Fruit fly (Drosophila melanogaster) whole organism, embryonic: ENCODE data around the gene CG4328.

Source experiments
- Antp ChIP-seq: fragments of 200-800 bp; sonication (Bioruptor generic); optimal IDR thresholded peaks from 3 replicates; lab custom pipeline; 2016; ENCODE audit warnings: missing biosample characterization, missing genetic modification characterization
- CG10979 ChIP-seq: fragments of 200-800 bp; sonication (Bioruptor generic); optimal IDR thresholded peaks from 2 replicates; lab custom pipeline; 2018; ENCODE audit warnings: missing biosample characterization, mild to moderate bottlenecking, missing genetic modification characterization, moderate library complexity
- CG11504 ChIP-seq: fragments of 200-800 bp; sonication (Bioruptor generic); optimal IDR thresholded peaks from 3 replicates; lab custom pipeline; 2019; ENCODE audit warnings: missing biosample characterization, mild to moderate bottlenecking, missing genetic modification characterization, moderate library complexity
- CG12744 ChIP-seq: fragments of 200-800 bp; sonication (Bioruptor generic); optimal IDR thresholded peaks from 2 replicates; lab custom pipeline; 2016; ENCODE audit warnings: missing biosample characterization, missing genetic modification characterization
- CG13424 ChIP-seq: fragments of 200-800 bp; sonication (Bioruptor generic); optimal IDR thresholded peaks from 2 replicates; lab custom pipeline; 2019; ENCODE audit warnings: missing biosample characterization, mild to moderate bottlenecking, missing genetic modification characterization, moderate library complexity
- CG13775 ChIP-seq: fragments of 200-800 bp; sonication (Bioruptor generic); optimal IDR thresholded peaks from 3 replicates; lab custom pipeline; 2017; ENCODE audit warnings: missing biosample characterization, mild to moderate bottlenecking, missing genetic modification characterization
- CG1603 ChIP-seq: fragments of 200-800 bp; sonication (Bioruptor generic); optimal IDR thresholded peaks from 2 replicates; lab custom pipeline; 2019; ENCODE audit warnings: missing biosample characterization, mild to moderate bottlenecking, missing genetic modification characterization, moderate library complexity
- CG18476 ChIP-seq: fragments of 200-800 bp; sonication (Bioruptor generic); optimal IDR thresholded peaks from 2 replicates; lab custom pipeline; 2016; ENCODE audit warnings: missing biosample characterization, mild to moderate bottlenecking, missing genetic modification characterization
- CG18599 ChIP-seq: fragments of 200-800 bp; sonication (Bioruptor generic); optimal IDR thresholded peaks from 3 replicates; lab custom pipeline; 2017; ENCODE audit warnings: missing biosample characterization, missing genetic modification characterization, mild to moderate bottlenecking, moderate library complexity, missing genetic modification reagents
- CG2712 ChIP-seq: fragments of 200-800 bp; optimal IDR thresholded peaks from 3 replicates; lab custom pipeline; 2019; ENCODE audit warnings: missing biosample characterization, mild to moderate bottlenecking, missing genetic modification characterization, moderate library complexity
- CG33213 ChIP-seq: fragments of 200-800 bp; sonication (Bioruptor generic); optimal IDR thresholded peaks from 3 replicates; lab custom pipeline; 2016; ENCODE audit warnings: missing biosample characterization, missing genetic modification characterization
- CG4404 ChIP-seq: fragments of 200-800 bp; sonication (Bioruptor generic); IDR thresholded peaks from 2 replicates; pipeline ENCODE4 v1.3.6; 2022; ENCODE audit warnings: missing biosample characterization, missing genetic modification characterization
- CG4707 ChIP-seq: fragments of 200-800 bp; sonication (Bioruptor generic); optimal IDR thresholded peaks from 2 replicates; lab custom pipeline; 2018; ENCODE audit warnings: missing biosample characterization, mild to moderate bottlenecking, missing genetic modification characterization, moderate library complexity
- CG6683 ChIP-seq: fragments of 200-800 bp; sonication (Bioruptor generic); optimal IDR thresholded peaks from 2 replicates; lab custom pipeline; 2017; ENCODE audit warnings: missing biosample characterization, mild to moderate bottlenecking, missing genetic modification characterization, missing genetic modification reagents
- CG7786 ChIP-seq: fragments of 200-800 bp; sonication (Bioruptor generic); optimal IDR thresholded peaks from 2 replicates; lab custom pipeline; 2016; ENCODE audit warnings: missing biosample characterization, missing genetic modification characterization
- CG7839 ChIP-seq: fragments of 200-800 bp; sonication (Bioruptor generic); optimal IDR thresholded peaks from 3 replicates; lab custom pipeline; 2018; ENCODE audit warnings: missing biosample characterization, mild to moderate bottlenecking, missing genetic modification characterization, moderate library complexity
- CG7987 ChIP-seq: fragments of 200-800 bp; sonication (Bioruptor generic); optimal IDR thresholded peaks from 2 replicates; lab custom pipeline; 2018; ENCODE audit warnings: missing biosample characterization, mild to moderate bottlenecking, missing genetic modification characterization, moderate library complexity
- D19A ChIP-seq: fragments of 200-800 bp; optimal IDR thresholded peaks from 3 replicates; lab custom pipeline; 2019; ENCODE audit warnings: missing biosample characterization, mild to moderate bottlenecking, missing genetic modification characterization, moderate library complexity
- Dll ChIP-seq: fragments of 200-800 bp; sonication (Bioruptor generic); IDR thresholded peaks from 4 replicates; pipeline ENCODE4 v1.3.6; 2022; ENCODE audit warnings: missing biosample characterization, missing genetic modification characterization; ENCODE audit not compliant: partially characterized antibody
- Dp ChIP-seq: fragments of 200-800 bp; sonication (Bioruptor generic); optimal IDR thresholded peaks from 2 replicates; lab custom pipeline; 2018; ENCODE audit warnings: missing biosample characterization, mild to moderate bottlenecking, missing genetic modification characterization, moderate library complexity
- Fer2 ChIP-seq: fragments of 200-800 bp; sonication (Bioruptor generic); optimal IDR thresholded peaks from 2 replicates; lab custom pipeline; 2018; ENCODE audit warnings: missing biosample characterization, mild to moderate bottlenecking, missing genetic modification characterization, moderate library complexity
- HHEX ChIP-seq: fragments of 200-800 bp; sonication (Bioruptor generic); optimal IDR thresholded peaks from 3 replicates; lab custom pipeline; 2017; ENCODE audit warnings: missing biosample characterization, mild to moderate bottlenecking, missing genetic modification characterization, missing genetic modification reagents
- HLH54F ChIP-seq: fragments of 200-800 bp; sonication (Bioruptor generic); optimal IDR thresholded peaks from 3 replicates; lab custom pipeline; 2016; ENCODE audit warnings: missing biosample characterization, missing genetic modification characterization
- Hr3 ChIP-seq: fragments of 200-800 bp; sonication (Bioruptor generic); optimal IDR thresholded peaks from 3 replicates; lab custom pipeline; 2016; ENCODE audit warnings: missing biosample characterization, missing genetic modification characterization
- Hr78 ChIP-seq, 2 experiments: fragments of 200-800 bp in 1 of 2; fragments of >200 bp in 1 of 2; sonication (Bioruptor generic) in 1 of 2; optimal IDR thresholded peaks; 2 replicates each; lab custom pipeline; 2017 to 2019; ENCODE audit warnings: missing biosample characterization in 2 of 2, missing genetic modification characterization in 2 of 2, mild to moderate bottlenecking in 1 of 2, moderate library complexity in 1 of 2
- Mad ChIP-seq: fragments of 200-800 bp; sonication (Bioruptor generic); optimal IDR thresholded peaks from 2 replicates; lab custom pipeline; 2016; ENCODE audit warnings: missing biosample characterization, missing genetic modification characterization
- Mes4 ChIP-seq: fragments of 200-800 bp; sonication (Bioruptor generic); optimal IDR thresholded peaks from 2 replicates; lab custom pipeline; 2016; ENCODE audit warnings: missing biosample characterization, missing genetic modification characterization
- Oaz ChIP-seq: fragments of 200-800 bp; sonication (Bioruptor generic); IDR thresholded peaks from 2 replicates; pipeline ENCODE4 v1.3.6; 2022; ENCODE audit warnings: missing biosample characterization, missing genetic modification characterization
- Pdp1 ChIP-seq, 2 experiments: fragments of 200-800 bp; sonication (Bioruptor generic); optimal IDR thresholded peaks; 3 replicates each; lab custom pipeline; 2016; ENCODE audit warnings: missing biosample characterization in 2 of 2, missing genetic modification characterization in 2 of 2, mild to moderate bottlenecking in 1 of 2, moderate library complexity in 1 of 2
- Sox102F ChIP-seq: fragments of 200-800 bp; sonication (Bioruptor generic); optimal IDR thresholded peaks from 2 replicates; lab custom pipeline; 2018; ENCODE audit warnings: missing biosample characterization, mild to moderate bottlenecking, missing genetic modification characterization, moderate library complexity
- Trl ChIP-seq, 3 experiments: fragments of >200 bp in 2 of 3; fragments of 200-800 bp in 1 of 3; sonication (Bioruptor generic) in 1 of 3; optimal IDR thresholded peaks; 2 replicates in 1 of 3; 3 replicates in 2 of 3; lab custom pipeline; 2016 to 2017; ENCODE audit warnings: missing biosample characterization in 1 of 3, missing genetic modification characterization in 1 of 3
- cad ChIP-seq: fragments of >200 bp; optimal IDR thresholded peaks from 2 replicates; lab custom pipeline; 2017; ENCODE audit warnings: missing biosample characterization, missing genetic modification characterization
- crol ChIP-seq: fragments of 200-800 bp; sonication (Bioruptor generic); IDR thresholded peaks from 2 replicates; pipeline ENCODE4 v1.3.6; 2022; ENCODE audit warnings: missing biosample characterization, missing genetic modification characterization
- emc ChIP-seq: fragments of 200-800 bp; sonication (Bioruptor generic); optimal IDR thresholded peaks from 2 replicates; lab custom pipeline; 2016; ENCODE audit warnings: missing biosample characterization, missing genetic modification characterization
- ewg ChIP-seq: fragments of 200-800 bp; sonication (Bioruptor generic); optimal IDR thresholded peaks from 3 replicates; lab custom pipeline; 2017; ENCODE audit warnings: mild to moderate bottlenecking, missing biosample characterization, missing genetic modification reagents, missing genetic modification characterization
- fu2 ChIP-seq: fragments of 200-800 bp; sonication (Bioruptor generic); optimal IDR thresholded peaks from 2 replicates; lab custom pipeline; 2016; ENCODE audit warnings: missing biosample characterization, missing genetic modification characterization
- gt ChIP-seq: fragments of 200-800 bp; sonication (Bioruptor generic); IDR thresholded peaks from 2 replicates; pipeline ENCODE4 v1.3.6; 2022; ENCODE audit warnings: missing biosample characterization, missing genetic modification characterization
- hbn ChIP-seq: fragments of 200-800 bp; sonication (Bioruptor generic); IDR thresholded peaks from 2 replicates; pipeline ENCODE4 v1.3.6; 2022; ENCODE audit warnings: missing biosample characterization, missing genetic modification characterization; ENCODE audit not compliant: partially characterized antibody
- lilli ChIP-seq: fragments of 200-800 bp; sonication (Bioruptor generic); optimal IDR thresholded peaks from 3 replicates; lab custom pipeline; 2016; ENCODE audit warnings: missing biosample characterization, missing genetic modification characterization
- lov ChIP-seq, 2 experiments: fragments of 200-800 bp in 1 of 2; fragments of >200 bp in 1 of 2; sonication (Bioruptor generic) in 1 of 2; IDR thresholded peaks in 1 of 2; optimal IDR thresholded peaks in 1 of 2; 2 replicates in 1 of 2; 3 replicates in 1 of 2; pipeline versions ENCODE4 v1.3.6 to Lab custom; 2017 to 2022; ENCODE audit warnings: missing biosample characterization in 1 of 2, missing genetic modification characterization in 1 of 2
- mirr ChIP-seq: fragments of 200-800 bp; sonication (Bioruptor generic); optimal IDR thresholded peaks from 3 replicates; lab custom pipeline; 2018; ENCODE audit warnings: missing biosample characterization, mild to moderate bottlenecking, missing genetic modification characterization
- oc ChIP-seq: fragments of 200-800 bp; sonication (Bioruptor generic); optimal IDR thresholded peaks from 2 replicates; lab custom pipeline; 2018; ENCODE audit warnings: missing biosample characterization, mild to moderate bottlenecking, missing genetic modification characterization, moderate library complexity
- peb ChIP-seq: fragments of 200-800 bp; sonication (Bioruptor generic); IDR thresholded peaks from 2 replicates; pipeline ENCODE4 v1.3.6; 2022; ENCODE audit warnings: missing biosample characterization, missing genetic modification characterization
- pros ChIP-seq: fragments of 200-800 bp; sonication (Bioruptor generic); optimal IDR thresholded peaks from 3 replicates; lab custom pipeline; 2019; ENCODE audit warnings: missing biosample characterization, mild to moderate bottlenecking, missing genetic modification characterization, moderate library complexity
- psq ChIP-seq: fragments of 200-800 bp; sonication (Bioruptor generic); optimal IDR thresholded peaks from 2 replicates; lab custom pipeline; 2017; ENCODE audit warnings: missing biosample characterization, missing genetic modification characterization
- seq ChIP-seq: fragments of 200-800 bp; sonication (Bioruptor generic); IDR thresholded peaks from 2 replicates; pipeline ENCODE4 v1.3.6; 2022; ENCODE audit warnings: missing biosample characterization, missing genetic modification characterization
- slou ChIP-seq: fragments of 200-800 bp; sonication (Bioruptor generic); optimal IDR thresholded peaks from 3 replicates; lab custom pipeline; 2016; ENCODE audit warnings: missing biosample characterization, missing genetic modification characterization
- unc-4 ChIP-seq: fragments of 200-800 bp; sonication (Bioruptor generic); IDR thresholded peaks from 2 replicates; pipeline ENCODE4 v1.3.6; 2022; ENCODE audit warnings: missing biosample characterization, missing genetic modification characterization; ENCODE audit not compliant: partially characterized antibody

CG4328 gene

DNA sequence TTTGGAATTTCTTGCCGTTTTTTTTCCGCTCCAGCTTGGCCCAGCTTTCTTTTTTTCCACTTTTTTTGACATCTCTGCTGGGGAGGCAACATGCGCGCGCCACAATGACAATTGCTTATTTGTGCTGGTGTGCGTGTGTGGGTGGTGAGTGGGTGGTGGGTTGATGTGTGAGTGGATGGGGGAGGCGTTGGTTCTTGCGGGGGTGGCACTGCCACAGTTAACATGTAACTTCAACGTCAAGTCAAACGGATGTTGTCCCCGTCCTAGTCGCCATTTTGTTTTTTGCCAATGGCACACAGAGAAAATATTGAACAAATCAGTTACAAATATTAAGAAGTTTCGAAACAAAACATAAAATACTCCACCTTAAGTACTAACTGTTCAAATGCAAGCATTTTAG, 14.6 kb upstream of the CG4328 start, which contains the start of gene CG44355 (continued):
- TF ChIP-seq D19A (tag; lab: Kevin White, UChicago) (no peak), CG11504 (tag; lab: Kevin White, UChicago) (peak; percentile 34), CG7839 (tag; lab: Kevin White, UChicago) (peak; percentile 5), slou (GFP tag; lab: Kevin White, UChicago) (no peak), lov (optimal IDR thresholded peaks at IDR 0.05; lab: Kevin White, UChicago) (no peak), lov (GFP tag; IDR thresholded peaks at IDR 0.05; lab: Robert Waterston, UW) (no peak), CG10979 (tag; lab: Kevin White, UChicago) (peak; percentile 2), CG2712 (tag; lab: Kevin White, UChicago) (peak; percentile 20), ewg (GFP tag; lab: Kevin White, UChicago) (peak; percentile 42)
- TF ChIP-seq, all 482 proteins: peak for 11

DNA sequence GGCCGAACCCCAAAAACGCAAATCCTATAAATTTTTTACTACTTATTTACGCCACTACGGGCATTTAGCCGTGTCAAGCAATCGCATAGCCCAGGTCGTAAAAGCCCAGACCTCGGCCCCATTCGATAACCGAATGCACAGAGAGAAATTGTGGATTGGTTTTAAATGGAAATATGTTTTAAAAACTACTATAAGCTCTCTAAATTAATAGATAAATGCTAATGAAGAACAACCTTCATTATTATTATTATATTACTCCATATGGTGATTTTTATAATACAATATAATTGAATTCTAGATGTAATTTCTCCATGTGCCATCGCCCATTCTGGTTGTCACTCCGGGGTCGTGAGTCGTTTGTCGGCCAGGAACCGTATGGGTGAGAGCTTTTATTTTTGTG, 10.0 kb upstream of the CG4328 start:
- no peak for TF ChIP-seq CG1603
- no peak for TF ChIP-seq Antp (GFP tag; lab: Kevin White, UChicago)
- TF ChIP-seq unc-4: no peak
- no peak for TF ChIP-seq mirr
- no peak for TF ChIP-seq oc (tag; lab: Kevin White, UChicago)
- no peak for TF ChIP-seq cad (GFP tag; lab: Kevin White, UChicago)
- no peak for TF ChIP-seq Fer2 (tag; lab: Kevin White, UChicago)
- TF ChIP-seq hbn (GFP tag; lab: Robert Waterston, UW): no peak
- no peak for TF ChIP-seq Hr3 (GFP tag; lab: Kevin White, UChicago)
- TF ChIP-seq CG7987 (GFP tag; lab: Kevin White, UChicago): no peak
- TF ChIP-seq CG6683 (GFP tag; lab: Kevin White, UChicago): no peak
- TF ChIP-seq psq: no peak
- TF ChIP-seq CG18599: peak; percentile 19
- TF ChIP-seq CG13424 (tag; lab: Kevin White, UChicago): peak; percentile 32
- TF ChIP-seq Mes4 (GFP tag; lab: Kevin White, UChicago): no peak
- no peak for TF ChIP-seq CG7786
- no peak for TF ChIP-seq pros (GFP tag; lab: Kevin White, UChicago)
- TF ChIP-seq Mad (GFP tag; lab: Kevin White, UChicago): no peak
- TF ChIP-seq crol: no peak
- TF ChIP-seq Hr78 (GFP tag; optimal IDR thresholded peaks at IDR 0.05; lab: Kevin White, UChicago): no peak
- no peak for TF ChIP-seq Dll
- TF ChIP-seq HHEX: no peak
- no peak for TF ChIP-seq CG13775 (GFP tag; lab: Kevin White, UChicago)
- TF ChIP-seq CG12744 (GFP tag; lab: Kevin White, UChicago): no peak
- TF ChIP-seq fu2: no peak
- TF ChIP-seq CG4707 (GFP tag; lab: Kevin White, UChicago): no peak
- no peak for TF ChIP-seq HLH54F (GFP tag; lab: Kevin White, UChicago)
- no peak for TF ChIP-seq Dp (GFP tag; lab: Kevin White, UChicago)
- TF ChIP-seq Oaz (GFP tag; lab: Robert Waterston, UW): no peak
- no peak for TF ChIP-seq CG18476
- peak; percentile 31 for TF ChIP-seq Sox102F (GFP tag; lab: Kevin White, UChicago)
- TF ChIP-seq emc (GFP tag; lab: Kevin White, UChicago): no peak
- no peak for TF ChIP-seq Trl (optimal IDR thresholded peaks at IDR 0.05; lab: Kevin White, UChicago)
- TF ChIP-seq Trl (GFP tag; optimal IDR thresholded peaks at IDR 0.05; lab: Kevin White, UChicago): no peak
- TF ChIP-seq seq (GFP tag; lab: Robert Waterston, UW): no peak
- TF ChIP-seq Pdp1 (GFP tag; optimal IDR thresholded peaks at IDR 0.05; lab: Kevin White, UChicago): no peak
- no peak for TF ChIP-seq CG4404 (GFP tag; lab: Robert Waterston, UW)
- no peak for TF ChIP-seq peb (GFP tag; lab: Robert Waterston, UW)
- no peak for TF ChIP-seq gt (GFP tag; lab: Robert Waterston, UW)
- TF ChIP-seq lilli (GFP tag; lab: Kevin White, UChicago): no peak
- TF ChIP-seq CG33213 (GFP tag; lab: Kevin White, UChicago): no peak
